Worm (Caenorhabditis elegans) whole organism, L4/young adult: ENCODE data around the gene nstp-3.

ENCODE experiments used
- W03F9.2 ChIP-seq: fragments of 150-350 bp; optimal IDR thresholded peaks from 2 replicates; lab custom pipeline; 2014; ENCODE audit warnings: missing biosample characterization, missing genetic modification characterization
- dao-5 ChIP-seq: sonication (generic microtip); optimal IDR thresholded peaks from 2 replicates; lab custom pipeline; 2016; ENCODE audit warnings: missing genotype, missing genetic modification characterization, moderate library complexity, missing compliant biosample characterization
- him-1 ChIP-seq: sonication (generic microtip); optimal IDR thresholded peaks from 2 replicates; lab custom pipeline; 2016; ENCODE audit warnings: missing genotype, missing genetic modification reagents, missing genetic modification characterization, missing compliant biosample characterization

- no peak for TF ChIP-seq W03F9.2 (tag; lab: Kevin White, UChicago)
- no peak for TF ChIP-seq dao-5
- no peak for TF ChIP-seq him-1 (tag; lab: Kevin White, UChicago)
Observed at ce11 chrV:5799373-5799772, 1.3 kb upstream of the nstp-3 start, which contains the start of gene cyn-17.
